Fruit fly (Drosophila melanogaster) whole organism, embryonic: ENCODE data around the gene CG33514.

Experiments
- Atf-2 ChIP-seq: fragments of 200-800 bp; sonication (Bioruptor generic); optimal IDR thresholded peaks from 2 replicates; lab custom pipeline; 2016; ENCODE audit warnings: missing biosample characterization, missing genetic modification characterization
- CG11085 ChIP-seq: fragments of 200-800 bp; sonication (Bioruptor generic); IDR thresholded peaks from 2 replicates; pipeline ENCODE4 v1.3.6; 2022; ENCODE audit warnings: missing biosample characterization, missing genetic modification characterization
- CG12744 ChIP-seq: fragments of 200-800 bp; sonication (Bioruptor generic); optimal IDR thresholded peaks from 2 replicates; lab custom pipeline; 2016; ENCODE audit warnings: missing biosample characterization, missing genetic modification characterization
- CG14050 ChIP-seq: fragments of 200-800 bp; sonication (Bioruptor generic); IDR thresholded peaks from 3 replicates; pipeline ENCODE4 v1.3.6; 2022; ENCODE audit warnings: missing biosample characterization, missing genetic modification characterization
- CG1529 ChIP-seq: fragments of 200-800 bp; sonication (Bioruptor generic); optimal IDR thresholded peaks from 3 replicates; lab custom pipeline; 2018; ENCODE audit warnings: missing biosample characterization, missing genetic modification characterization
- CG15696 ChIP-seq: fragments of 200-800 bp; sonication (Bioruptor generic); optimal IDR thresholded peaks from 2 replicates; lab custom pipeline; 2019; ENCODE audit warnings: missing biosample characterization, mild to moderate bottlenecking, missing genetic modification characterization, moderate library complexity
- CG2116 ChIP-seq: fragments of 200-800 bp; sonication (Bioruptor generic); optimal IDR thresholded peaks from 3 replicates; lab custom pipeline; 2018; ENCODE audit warnings: missing biosample characterization, mild to moderate bottlenecking, missing genetic modification characterization
- CG30403 ChIP-seq: fragments of 200-800 bp; sonication (Bioruptor generic); optimal IDR thresholded peaks from 3 replicates; lab custom pipeline; 2016; ENCODE audit warnings: missing biosample characterization, missing genetic modification characterization
- CG31365 ChIP-seq: fragments of 200-800 bp; sonication (Bioruptor generic); optimal IDR thresholded peaks from 2 replicates; lab custom pipeline; 2018; ENCODE audit warnings: missing biosample characterization, mild to moderate bottlenecking, missing genetic modification characterization
- CG3838 ChIP-seq: fragments of 200-800 bp; sonication (Bioruptor generic); optimal IDR thresholded peaks from 3 replicates; lab custom pipeline; 2016; ENCODE audit warnings: missing biosample characterization, missing genetic modification characterization
- CG3847 ChIP-seq: fragments of 200-800 bp; sonication (Bioruptor generic); IDR thresholded peaks from 2 replicates; pipeline ENCODE4 v1.3.6; 2022; ENCODE audit warnings: missing biosample characterization, missing genetic modification characterization
- CG43689 ChIP-seq: fragments of 200-800 bp; sonication (Bioruptor generic); IDR thresholded peaks from 2 replicates; pipeline ENCODE4 v1.3.6; 2022; ENCODE audit warnings: missing biosample characterization, missing genetic modification characterization
- CG6654 ChIP-seq: fragments of 200-800 bp; sonication (Bioruptor generic); optimal IDR thresholded peaks from 2 replicates; lab custom pipeline; 2017; ENCODE audit warnings: missing biosample characterization, mild to moderate bottlenecking, missing genetic modification characterization
- CG6689 ChIP-seq: fragments of 200-800 bp; sonication (Bioruptor generic); IDR thresholded peaks from 2 replicates; pipeline ENCODE4 v1.3.6; 2022; ENCODE audit warnings: missing biosample characterization, missing genetic modification characterization
- CG6813 ChIP-seq: fragments of 200-800 bp; sonication (Bioruptor generic); optimal IDR thresholded peaks from 2 replicates; lab custom pipeline; 2017; ENCODE audit warnings: missing biosample characterization, missing genetic modification characterization, mild to moderate bottlenecking, moderate library complexity, missing genetic modification reagents
- CG7556 ChIP-seq: fragments of 200-800 bp; sonication (Bioruptor generic); optimal IDR thresholded peaks from 2 replicates; lab custom pipeline; 2017; ENCODE audit warnings: missing biosample characterization, mild to moderate bottlenecking, missing genetic modification characterization
- CG9437 ChIP-seq: fragments of 200-800 bp; sonication (Bioruptor generic); optimal IDR thresholded peaks from 2 replicates; lab custom pipeline; 2018; ENCODE audit warnings: missing biosample characterization, mild to moderate bottlenecking, missing genetic modification characterization
- CG9609 ChIP-seq: fragments of 200-800 bp; sonication (Bioruptor generic); optimal IDR thresholded peaks from 3 replicates; lab custom pipeline; 2016; ENCODE audit warnings: missing biosample characterization, missing genetic modification characterization
- D ChIP-seq, 2 experiments: fragments of 200-800 bp in 1 of 2; fragments of >200 bp in 1 of 2; sonication (Bioruptor generic) in 1 of 2; optimal IDR thresholded peaks; 2 replicates in 1 of 2; 3 replicates in 1 of 2; lab custom pipeline; 2017; ENCODE audit warnings: mild to moderate bottlenecking in 1 of 2, missing biosample characterization in 1 of 2, missing genetic modification characterization in 1 of 2, missing genetic modification reagents in 1 of 2
- Doc2 ChIP-seq: fragments of 200-800 bp; sonication (Bioruptor generic); IDR thresholded peaks from 2 replicates; pipeline ENCODE4 v1.3.6; 2022; ENCODE audit warnings: missing biosample characterization, missing genetic modification characterization
- E2f2 ChIP-seq: fragments of 200-800 bp; sonication (Bioruptor generic); IDR thresholded peaks from 2 replicates; pipeline ENCODE4 v1.3.6; 2022; ENCODE audit warnings: missing biosample characterization, missing genetic modification characterization
- Ets65A ChIP-seq: fragments of 200-800 bp; sonication (Bioruptor generic); peaks from one replicate; lab custom pipeline; 2016; ENCODE audit warnings: missing biosample characterization, missing genetic modification characterization
- Gug ChIP-seq: fragments of 200-800 bp; sonication (Bioruptor generic); IDR thresholded peaks from 4 replicates; pipeline ENCODE4 v1.3.6; 2022; ENCODE audit warnings: missing biosample characterization, missing genetic modification characterization
- H2.0 ChIP-seq: fragments of 200-800 bp; sonication (Bioruptor generic); IDR thresholded peaks from 2 replicates; pipeline ENCODE4 v1.3.6; 2022; ENCODE audit warnings: missing biosample characterization, missing genetic modification characterization
- HLH4C ChIP-seq: fragments of 200-800 bp; sonication (Bioruptor generic); IDR thresholded peaks from 3 replicates; pipeline ENCODE4 v1.3.6; 2022; ENCODE audit warnings: missing biosample characterization, missing genetic modification characterization; ENCODE audit not compliant: partially characterized antibody
- Kr ChIP-seq: fragments of 200-800 bp; sonication (Bioruptor generic); optimal IDR thresholded peaks from 2 replicates; lab custom pipeline; 2017; ENCODE audit warnings: missing biosample characterization, mild to moderate bottlenecking, missing genetic modification characterization
- MESR4 ChIP-seq: fragments of 200-800 bp; sonication (Bioruptor generic); optimal IDR thresholded peaks from 2 replicates; lab custom pipeline; 2018; ENCODE audit warnings: missing biosample characterization, mild to moderate bottlenecking, missing genetic modification characterization, moderate library complexity
- MTF-1 ChIP-seq: fragments of 200-800 bp; sonication (Bioruptor generic); optimal IDR thresholded peaks from 2 replicates; lab custom pipeline; 2018; ENCODE audit warnings: missing biosample characterization, mild to moderate bottlenecking, missing genetic modification characterization, borderline replicate concordance
- NFAT ChIP-seq: fragments of 200-800 bp; sonication (Bioruptor generic); IDR thresholded peaks from 2 replicates; pipeline ENCODE4 v1.3.6; 2022; ENCODE audit warnings: missing biosample characterization, missing genetic modification characterization
- Rx ChIP-seq: fragments of 200-800 bp; sonication (Bioruptor generic); IDR thresholded peaks from 2 replicates; pipeline ENCODE4 v1.3.6; 2022; ENCODE audit warnings: missing biosample characterization, missing genetic modification characterization
- Xbp1 ChIP-seq: fragments of 200-800 bp; sonication (Bioruptor generic); optimal IDR thresholded peaks from 3 replicates; lab custom pipeline; 2016; ENCODE audit warnings: missing biosample characterization, mild to moderate bottlenecking, missing genetic modification characterization
- al ChIP-seq: fragments of 200-800 bp; sonication (Bioruptor generic); IDR thresholded peaks from 2 replicates; pipeline ENCODE4 v1.3.6; 2022; ENCODE audit warnings: missing biosample characterization, missing genetic modification characterization
- aop ChIP-seq: fragments of 200-800 bp; sonication (Bioruptor generic); IDR thresholded peaks from 2 replicates; pipeline ENCODE4 v1.3.6; 2022; ENCODE audit warnings: missing biosample characterization, missing genetic modification characterization
- bcd ChIP-seq: fragments of 200-800 bp; sonication (Bioruptor generic); optimal IDR thresholded peaks from 2 replicates; lab custom pipeline; 2017; ENCODE audit warnings: missing biosample characterization, mild to moderate bottlenecking, missing genetic modification characterization
- dpn ChIP-seq, 2 experiments: fragments of 200-800 bp; sonication (Bioruptor generic); optimal IDR thresholded peaks; 3 replicates each; lab custom pipeline; 2016; ENCODE audit warnings: missing biosample characterization in 2 of 2, missing genetic modification characterization in 2 of 2
- ewg ChIP-seq: fragments of 200-800 bp; sonication (Bioruptor generic); optimal IDR thresholded peaks from 3 replicates; lab custom pipeline; 2017; ENCODE audit warnings: mild to moderate bottlenecking, missing biosample characterization, missing genetic modification reagents, missing genetic modification characterization
- fu2 ChIP-seq: fragments of 200-800 bp; sonication (Bioruptor generic); optimal IDR thresholded peaks from 2 replicates; lab custom pipeline; 2016; ENCODE audit warnings: missing biosample characterization, missing genetic modification characterization
- gce ChIP-seq: fragments of 200-800 bp; sonication (Bioruptor generic); IDR thresholded peaks from 3 replicates; pipeline ENCODE4 v1.3.6; 2022; ENCODE audit warnings: missing biosample characterization, missing genetic modification characterization
- gsb-n ChIP-seq: fragments of 200-800 bp; sonication (Bioruptor generic); optimal IDR thresholded peaks from 3 replicates; lab custom pipeline; 2018; ENCODE audit warnings: missing biosample characterization, mild to moderate bottlenecking, missing genetic modification characterization
- jumu ChIP-seq: fragments of 200-800 bp; sonication (Bioruptor generic); optimal IDR thresholded peaks from 3 replicates; lab custom pipeline; 2016; ENCODE audit warnings: missing biosample characterization, missing genetic modification characterization
- lbe ChIP-seq: fragments of 200-800 bp; sonication (Bioruptor generic); optimal IDR thresholded peaks from 2 replicates; lab custom pipeline; 2016; ENCODE audit warnings: missing biosample characterization, mild to moderate bottlenecking, missing genetic modification characterization
- pan ChIP-seq, 4 experiments: fragments of >200 bp in 3 of 4; fragments of 200-800 bp in 1 of 4; sonication (Bioruptor generic) in 1 of 4; optimal IDR thresholded peaks in 3 of 4; IDR thresholded peaks in 1 of 4; 2 replicates each; pipeline versions ENCODE4 v1.3.6 to Lab custom; 2017 to 2022; ENCODE audit warnings: missing biosample characterization in 2 of 4, missing genetic modification characterization in 2 of 4, mixed read lengths in 1 of 4
- pfk ChIP-seq: fragments of 200-800 bp; sonication (Bioruptor generic); optimal IDR thresholded peaks from 2 replicates; lab custom pipeline; 2018; ENCODE audit warnings: missing biosample characterization, mild to moderate bottlenecking, missing genetic modification characterization, moderate library complexity
- tx ChIP-seq: fragments of 200-800 bp; sonication (Bioruptor generic); optimal IDR thresholded peaks from 2 replicates; lab custom pipeline; 2016; ENCODE audit warnings: missing biosample characterization, missing genetic modification characterization
- wek ChIP-seq: fragments of 200-800 bp; sonication (Bioruptor generic); optimal IDR thresholded peaks from 3 replicates; lab custom pipeline; 2018; ENCODE audit warnings: missing biosample characterization, mild to moderate bottlenecking, missing genetic modification characterization, moderate library complexity

The CG33514 gene

dm6 chr3L:4363484-4363883, 1.8 kb upstream of the CG33514 start (continued):
- TF ChIP-seq jumu (GFP tag; lab: Kevin White, UChicago), result no peak
- no peak for TF ChIP-seq pfk (GFP tag; lab: Kevin White, UChicago)
- no peak for TF ChIP-seq CG43689 (GFP tag; lab: Robert Waterston, UW)
- no peak for TF ChIP-seq CG30403 (GFP tag; lab: Kevin White, UChicago)

DNA sequence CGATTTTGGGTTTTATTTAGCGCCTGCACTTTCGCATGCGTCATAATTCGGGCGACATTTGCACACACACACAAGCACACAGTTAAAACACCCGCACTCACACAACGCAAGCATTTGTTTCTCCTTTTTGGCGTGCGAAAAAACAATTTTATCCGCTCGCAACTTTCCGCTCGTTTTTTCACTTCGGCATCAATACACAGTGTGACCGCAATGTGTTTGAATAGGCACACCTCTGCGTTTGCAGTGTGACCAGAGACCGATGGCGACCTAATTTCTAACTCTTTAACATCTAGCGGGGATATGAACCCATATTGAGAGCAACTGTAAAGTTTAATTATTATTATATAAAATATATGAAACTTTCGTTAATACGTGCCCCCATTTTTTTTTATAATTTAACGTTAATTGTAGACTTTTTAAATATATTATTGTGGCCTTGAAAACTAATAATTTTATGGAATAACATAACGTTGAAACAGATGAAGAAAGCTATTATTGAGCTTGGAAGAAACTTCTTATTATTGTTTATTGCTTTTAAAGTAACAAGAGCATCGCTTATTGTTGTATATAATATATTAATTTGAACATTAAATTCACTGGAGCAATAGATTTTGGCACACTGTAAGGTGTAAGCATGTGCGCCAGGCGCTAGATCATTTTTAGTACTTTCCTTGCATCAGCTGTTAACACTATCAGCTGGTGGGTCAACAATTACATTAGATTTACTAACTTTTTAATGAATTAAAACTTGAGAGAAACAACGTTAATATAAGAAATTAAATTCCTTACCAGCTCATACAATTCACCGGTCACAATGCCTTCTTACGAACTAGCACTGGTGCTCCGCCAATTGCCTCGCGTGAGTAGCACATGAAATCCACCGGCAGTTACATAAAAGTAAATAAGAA, 1.1 kb upstream of the CG33514 start, which contains the start of the genes Cip4 and mRpS6:
Cip4 (minus strand) TSS at position 216 of the 908 bp plus-strand sequence.
mRpS6 (plus strand) TSS at position 664 of the 908 bp plus-strand sequence.
- TF ChIP-seq Kr (GFP tag; lab: Kevin White, UChicago) (peak; percentile 89), Gug (GFP tag; lab: Robert Waterston, UW) (peak; percentile 40; the same call in 2 of the 4 replicates), D (optimal IDR thresholded peaks at IDR 0.05; lab: Kevin White, UChicago) (no peak), D (GFP tag; optimal IDR thresholded peaks at IDR 0.05; lab: Kevin White, UChicago) (no peak), lbe (GFP tag; lab: Kevin White, UChicago) (no peak), Xbp1 (GFP tag; lab: Kevin White, UChicago) (peak; percentile 90), ewg (peak; percentile 68), wek (GFP tag; lab: Kevin White, UChicago) (peak; percentile 20), CG11085 (peak; percentile 66), Rx (GFP tag; lab: Robert Waterston, UW) (peak; percentile 64), CG15696 (tag; lab: Kevin White, UChicago) (no peak), pan (optimal IDR thresholded peaks at IDR 0.05; lab: Kevin White, UChicago) (no peak), pan (GFP tag; optimal IDR thresholded peaks at IDR 0.05 in 1 of 2, IDR thresholded peaks at IDR 0.05 in 1 of 2) (peak in 1 of 2 experiments; percentile 77), CG6654 (GFP tag; lab: Kevin White, UChicago) (peak; percentile 54), Doc2 (GFP tag; lab: Robert Waterston, UW) (no peak), E2f2 (GFP tag; lab: Robert Waterston, UW) (peak; percentile 62; the same call in 1 of the 2 replicates), CG1529 (GFP tag; lab: Kevin White, UChicago) (peak; percentile 56), gce (0 out of 3 replicates have a peak, but pooled peaks have one; percentile 48), MESR4 (GFP tag; lab: Kevin White, UChicago) (peak; percentile 57), CG6689 (GFP tag; lab: Robert Waterston, UW) (peak; percentile 63), Ets65A (GFP tag; lab: Kevin White, UChicago) (peak; percentile 91), CG9609 (no peak), gsb-n (tag; lab: Kevin White, UChicago) (peak; percentile 63), CG9437 (GFP tag; lab: Kevin White, UChicago) (peak; percentile 71), al (GFP tag; lab: Robert Waterston, UW) (peak; percentile 64), CG3847 (peak; percentile 82), CG3838 (GFP tag; lab: Kevin White, UChicago) (peak; percentile 25), Atf-2 (GFP tag; lab: Kevin White, UChicago) (no peak), HLH4C (GFP tag; lab: Robert Waterston, UW) (peak; percentile 39; the same call in 1 of the 3 replicates), tx (GFP tag; lab: Kevin White, UChicago) (peak; percentile 0), pfk (GFP tag; lab: Kevin White, UChicago) (no peak), CG43689 (GFP tag; lab: Robert Waterston, UW) (peak; percentile 61; the same call in 1 of the 2 replicates), CG12744 (GFP tag; lab: Kevin White, UChicago) (peak; percentile 47), H2.0 (GFP tag; lab: Robert Waterston, UW) (peak; percentile 90), fu2 (GFP tag; lab: Kevin White, UChicago) (peak; percentile 10), NFAT (GFP tag; lab: Robert Waterston, UW) (peak; percentile 57; the same call in 1 of the 2 replicates), CG14050 (GFP tag; lab: Robert Waterston, UW) (peak; percentile 86), CG6813 (GFP tag; lab: Kevin White, UChicago) (no peak), CG7556 (peak; percentile 81), aop (GFP tag; lab: Robert Waterston, UW) (peak; percentile 75; the same call in 1 of the 2 replicates), CG2116 (GFP tag; lab: Kevin White, UChicago) (peak; percentile 75), bcd (GFP tag; lab: Kevin White, UChicago) (peak; percentile 47), MTF-1 (GFP tag; lab: Kevin White, UChicago) (peak; percentile 14), CG31365 (tag; lab: Kevin White, UChicago) (no peak), dpn (GFP tag; optimal IDR thresholded peaks at IDR 0.05; lab: Kevin White, UChicago) (peak in 1 of 2 experiments; percentile 87)
